Worm (Caenorhabditis elegans): ENCODE data around the gene cpn-2.

ce11 chrII:385957-386356 lies 48.4 kb downstream of the cpn-2 start, which contains the start of gene C03H5.3:
- TF ChIP-seq lsy-2 (tag; optimal IDR thresholded peaks at IDR 0.05) = peak; percentile 70 to 78
- no peak for TF ChIP-seq alr-1 (tag; optimal IDR thresholded peaks at IDR 0.05; ENCODE audit: borderline replicate concordance)
- TF ChIP-seq pqm-1 (tag; optimal IDR thresholded peaks at IDR 0.05) = no peak
- peak; percentile 34 for TF ChIP-seq snpc-4 (tag; optimal IDR thresholded peaks at IDR 0.05)
- TF ChIP-seq unc-62 (GFP tag; optimal IDR thresholded peaks at IDR 0.05) = no peak
- TF ChIP-seq egl-27 (tag; optimal IDR thresholded peaks at IDR 0.05) = no peak
- peak; percentile 58 for TF ChIP-seq skn-1 (tag; optimal IDR thresholded peaks at IDR 0.05)
- TF ChIP-seq nhr-12 (tag; optimal IDR thresholded peaks at IDR 0.05) = no peak
- TF ChIP-seq lin-35 (GFP tag; optimal IDR thresholded peaks at IDR 0.05) = peak; percentile 92 to 96
- TF ChIP-seq fos-1 (tag; optimal IDR thresholded peaks at IDR 0.05) = no peak
